Fruit fly (Drosophila melanogaster) whole organism, embryonic: Measurements from ENCODE around the gene CG3071.
A peak's percentile ranks its signal among the peaks of the same experiment; 100 is the strongest.

Source experiments
- Abd-B ChIP-seq: fragments of 200-800 bp; sonication (Bioruptor generic); optimal IDR thresholded peaks from 2 replicates; lab custom pipeline; 2018; ENCODE audit warnings: missing biosample characterization, mild to moderate bottlenecking, missing genetic modification characterization, moderate library complexity
- CG10543 ChIP-seq: fragments of 200-800 bp; sonication (Bioruptor generic); optimal IDR thresholded peaks from 3 replicates; lab custom pipeline; 2017; ENCODE audit warnings: missing biosample characterization, mild to moderate bottlenecking, missing genetic modification characterization, moderate library complexity
- CG12219 ChIP-seq: fragments of 200-800 bp; sonication (Bioruptor generic); optimal IDR thresholded peaks from 3 replicates; lab custom pipeline; 2018; ENCODE audit warnings: missing biosample characterization, mild to moderate bottlenecking, missing genetic modification characterization
- CG12659 ChIP-seq: fragments of 200-800 bp; sonication (Bioruptor generic); optimal IDR thresholded peaks from 3 replicates; lab custom pipeline; 2017; ENCODE audit warnings: mild to moderate bottlenecking, missing biosample characterization, missing genetic modification reagents, missing genetic modification characterization
- CG13287 ChIP-seq: fragments of 200-800 bp; sonication (Bioruptor generic); IDR thresholded peaks from 2 replicates; pipeline ENCODE4 v1.3.6; 2022; ENCODE audit warnings: missing biosample characterization, missing genetic modification characterization; ENCODE audit not compliant: partially characterized antibody
- CG14667 ChIP-seq: fragments of 200-800 bp; sonication (Bioruptor generic); IDR thresholded peaks from 2 replicates; pipeline ENCODE4 v1.3.6; 2022; ENCODE audit warnings: missing biosample characterization, missing genetic modification characterization
- CG14965 ChIP-seq: fragments of 200-800 bp; sonication (Bioruptor generic); optimal IDR thresholded peaks from 2 replicates; lab custom pipeline; 2016; ENCODE audit warnings: missing biosample characterization, missing genetic modification characterization, borderline replicate concordance
- CG15696 ChIP-seq: fragments of 200-800 bp; sonication (Bioruptor generic); optimal IDR thresholded peaks from 2 replicates; lab custom pipeline; 2019; ENCODE audit warnings: missing biosample characterization, mild to moderate bottlenecking, missing genetic modification characterization, moderate library complexity
- CG16779 ChIP-seq: fragments of 200-800 bp; sonication (Bioruptor generic); IDR thresholded peaks from 2 replicates; pipeline ENCODE4 v1.3.6; 2022; ENCODE audit warnings: missing biosample characterization, missing genetic modification characterization
- CG17829 ChIP-seq: fragments of 200-800 bp; optimal IDR thresholded peaks from 2 replicates; lab custom pipeline; 2019; ENCODE audit warnings: missing biosample characterization, mild to moderate bottlenecking, missing genetic modification characterization, moderate library complexity
- CG18011 ChIP-seq: fragments of 200-800 bp; sonication (Bioruptor generic); optimal IDR thresholded peaks from 2 replicates; lab custom pipeline; 2017; ENCODE audit warnings: missing biosample characterization, missing genetic modification characterization, mild to moderate bottlenecking, moderate library complexity, missing genotype
- CG32767 ChIP-seq: fragments of 200-800 bp; sonication (Bioruptor generic); IDR thresholded peaks from 2 replicates; pipeline ENCODE4 v1.3.6; 2022; ENCODE audit warnings: missing biosample characterization, missing genetic modification characterization
- CG3995 ChIP-seq: fragments of 200-800 bp; sonication (Bioruptor generic); optimal IDR thresholded peaks from 3 replicates; lab custom pipeline; 2016; ENCODE audit warnings: missing biosample characterization, missing genetic modification characterization
- CG6689 ChIP-seq: fragments of 200-800 bp; sonication (Bioruptor generic); IDR thresholded peaks from 2 replicates; pipeline ENCODE4 v1.3.6; 2022; ENCODE audit warnings: missing biosample characterization, missing genetic modification characterization
- CG6854 ChIP-seq: fragments of 200-800 bp; sonication (Bioruptor generic); optimal IDR thresholded peaks from 3 replicates; lab custom pipeline; 2017; ENCODE audit warnings: missing biosample characterization, mild to moderate bottlenecking, missing genetic modification characterization
- CG9437 ChIP-seq: fragments of 200-800 bp; sonication (Bioruptor generic); optimal IDR thresholded peaks from 2 replicates; lab custom pipeline; 2018; ENCODE audit warnings: missing biosample characterization, mild to moderate bottlenecking, missing genetic modification characterization
- CG9797 ChIP-seq: fragments of 200-800 bp; sonication (Bioruptor generic); optimal IDR thresholded peaks from 3 replicates; lab custom pipeline; 2018; ENCODE audit warnings: missing biosample characterization, mild to moderate bottlenecking, missing genetic modification characterization
- CG9932 ChIP-seq: fragments of 200-800 bp; sonication (Bioruptor generic); IDR thresholded peaks from 2 replicates; pipeline ENCODE4 v1.3.6; 2022; ENCODE audit warnings: missing biosample characterization, missing genetic modification characterization
- CHES-1-like ChIP-seq: fragments of 200-800 bp; sonication (Bioruptor generic); optimal IDR thresholded peaks from 2 replicates; lab custom pipeline; 2016; ENCODE audit warnings: missing biosample characterization, missing genetic modification characterization
- Deaf1 ChIP-seq: fragments of 200-800 bp; optimal IDR thresholded peaks from 3 replicates; lab custom pipeline; 2019; ENCODE audit warnings: missing biosample characterization, mild to moderate bottlenecking, missing genetic modification characterization, moderate library complexity
- Dek ChIP-seq: fragments of 200-800 bp; sonication (Bioruptor generic); optimal IDR thresholded peaks from 3 replicates; lab custom pipeline; 2019; ENCODE audit warnings: missing biosample characterization, mild to moderate bottlenecking, missing genetic modification characterization, moderate library complexity
- Eip74EF ChIP-seq, 2 experiments: fragments of 200-800 bp in 1 of 2; fragments of >200 bp in 1 of 2; sonication (Bioruptor generic) in 1 of 2; optimal IDR thresholded peaks; 2 replicates each; lab custom pipeline; 2017 to 2019; ENCODE audit warnings: missing biosample characterization in 2 of 2, missing genetic modification characterization in 2 of 2, mild to moderate bottlenecking in 1 of 2, moderate library complexity in 1 of 2
- Fer2 ChIP-seq: fragments of 200-800 bp; sonication (Bioruptor generic); optimal IDR thresholded peaks from 2 replicates; lab custom pipeline; 2018; ENCODE audit warnings: missing biosample characterization, mild to moderate bottlenecking, missing genetic modification characterization, moderate library complexity
- H15 ChIP-seq: fragments of 200-800 bp; sonication (Bioruptor generic); IDR thresholded peaks from 3 replicates; pipeline ENCODE4 v1.3.6; 2022; ENCODE audit warnings: missing biosample characterization, missing genetic modification characterization
- HLH4C ChIP-seq: fragments of 200-800 bp; sonication (Bioruptor generic); IDR thresholded peaks from 3 replicates; pipeline ENCODE4 v1.3.6; 2022; ENCODE audit warnings: missing biosample characterization, missing genetic modification characterization; ENCODE audit not compliant: partially characterized antibody
- Hr3 ChIP-seq: fragments of 200-800 bp; sonication (Bioruptor generic); optimal IDR thresholded peaks from 3 replicates; lab custom pipeline; 2016; ENCODE audit warnings: missing biosample characterization, missing genetic modification characterization
- MBD-R2 ChIP-seq: fragments of 200-800 bp; sonication (Bioruptor generic); IDR thresholded peaks from 2 replicates; pipeline ENCODE4 v1.3.6; 2022; ENCODE audit warnings: missing biosample characterization, missing genetic modification characterization
- Opbp ChIP-seq: fragments of 200-800 bp; sonication (Bioruptor generic); IDR thresholded peaks from 3 replicates; pipeline ENCODE4 v1.3.6; 2022; ENCODE audit warnings: missing biosample characterization, missing genetic modification characterization; ENCODE audit not compliant: partially characterized antibody
- Tbp ChIP-seq: fragments of >200 bp; optimal IDR thresholded peaks from 2 replicates; lab custom pipeline; 2018; ENCODE audit warnings: missing biosample characterization, missing genetic modification characterization
- al ChIP-seq: fragments of 200-800 bp; sonication (Bioruptor generic); IDR thresholded peaks from 2 replicates; pipeline ENCODE4 v1.3.6; 2022; ENCODE audit warnings: missing biosample characterization, missing genetic modification characterization
- bigmax ChIP-seq: fragments of 200-800 bp; sonication (Bioruptor generic); optimal IDR thresholded peaks from 2 replicates; lab custom pipeline; 2018; ENCODE audit warnings: missing biosample characterization, mild to moderate bottlenecking, missing genetic modification characterization
- btn ChIP-seq: fragments of 200-800 bp; sonication (Bioruptor generic); optimal IDR thresholded peaks from 2 replicates; lab custom pipeline; 2016; ENCODE audit warnings: missing biosample characterization, missing genetic modification characterization
- chm ChIP-seq: fragments of 200-800 bp; sonication (Bioruptor generic); IDR thresholded peaks from 2 replicates; pipeline ENCODE4 v1.3.6; 2022; ENCODE audit warnings: missing biosample characterization, missing genetic modification characterization
- ci ChIP-seq: fragments of 200-800 bp; sonication (Bioruptor generic); IDR thresholded peaks from 3 replicates; pipeline ENCODE4 v1.3.6; 2022; ENCODE audit warnings: missing biosample characterization, missing genetic modification characterization
- crp ChIP-seq, 2 experiments: fragments of 200-800 bp; sonication (Bioruptor generic); optimal IDR thresholded peaks; 2 replicates in 1 of 2; 3 replicates in 1 of 2; lab custom pipeline; 2017; ENCODE audit warnings: missing biosample characterization in 2 of 2, missing genetic modification characterization in 2 of 2, mild to moderate bottlenecking in 1 of 2, moderate library complexity in 1 of 2
- cwo ChIP-seq: fragments of 200-800 bp; sonication (Bioruptor generic); optimal IDR thresholded peaks from 3 replicates; lab custom pipeline; 2017; ENCODE audit warnings: missing biosample characterization, missing genetic modification characterization, mild to moderate bottlenecking, moderate library complexity, missing genetic modification reagents
- dpn ChIP-seq, 2 experiments: fragments of 200-800 bp; sonication (Bioruptor generic); optimal IDR thresholded peaks; 3 replicates each; lab custom pipeline; 2016; ENCODE audit warnings: missing biosample characterization in 2 of 2, missing genetic modification characterization in 2 of 2
- fd96Cb ChIP-seq: fragments of 200-800 bp; sonication (Bioruptor generic); optimal IDR thresholded peaks from 2 replicates; lab custom pipeline; 2018; ENCODE audit warnings: missing biosample characterization, mild to moderate bottlenecking, missing genetic modification characterization, moderate library complexity
- fu2 ChIP-seq: fragments of 200-800 bp; sonication (Bioruptor generic); optimal IDR thresholded peaks from 2 replicates; lab custom pipeline; 2016; ENCODE audit warnings: missing biosample characterization, missing genetic modification characterization
- jing ChIP-seq: fragments of 200-800 bp; sonication (Bioruptor generic); optimal IDR thresholded peaks from 2 replicates; lab custom pipeline; 2018; ENCODE audit warnings: missing biosample characterization, mild to moderate bottlenecking, missing genetic modification characterization
- lab ChIP-seq: fragments of 200-800 bp; sonication (Bioruptor generic); optimal IDR thresholded peaks from 3 replicates; lab custom pipeline; 2017; ENCODE audit warnings: missing biosample characterization, missing genetic modification characterization, mild to moderate bottlenecking, moderate library complexity, missing genetic modification reagents
- lilli ChIP-seq: fragments of 200-800 bp; sonication (Bioruptor generic); optimal IDR thresholded peaks from 3 replicates; lab custom pipeline; 2016; ENCODE audit warnings: missing biosample characterization, missing genetic modification characterization
- pfk ChIP-seq: fragments of 200-800 bp; sonication (Bioruptor generic); optimal IDR thresholded peaks from 2 replicates; lab custom pipeline; 2018; ENCODE audit warnings: missing biosample characterization, mild to moderate bottlenecking, missing genetic modification characterization, moderate library complexity
- sug ChIP-seq: fragments of 200-800 bp; optimal IDR thresholded peaks from 2 replicates; lab custom pipeline; 2019; ENCODE audit warnings: missing biosample characterization, mild to moderate bottlenecking, missing genetic modification characterization, moderate library complexity
- tin ChIP-seq: fragments of 200-800 bp; sonication (Bioruptor generic); optimal IDR thresholded peaks from 3 replicates; lab custom pipeline; 2016; ENCODE audit warnings: missing biosample characterization, missing genetic modification characterization
- unc-4 ChIP-seq: fragments of 200-800 bp; sonication (Bioruptor generic); IDR thresholded peaks from 2 replicates; pipeline ENCODE4 v1.3.6; 2022; ENCODE audit warnings: missing biosample characterization, missing genetic modification characterization; ENCODE audit not compliant: partially characterized antibody
- usp ChIP-seq: fragments of >200 bp; optimal IDR thresholded peaks from 2 replicates; lab custom pipeline; 2017; ENCODE audit warnings: missing biosample characterization, missing genetic modification characterization

Gene CG3071

dm6 chrX:2296230-2297044 lies 33.8 kb downstream of the CG3071 start (continued):
- TF ChIP-seq CG12659 (GFP tag; lab: Kevin White, UChicago), result peak; percentile 96
- TF ChIP-seq pfk (GFP tag; lab: Kevin White, UChicago), result no peak
- peak; percentile 65 for TF ChIP-seq CG3995
- TF ChIP-seq sug (tag; lab: Kevin White, UChicago), result peak; percentile 86
- peak; percentile 87 for TF ChIP-seq Dek
- TF ChIP-seq chm, result 0 out of 2 replicates have a peak, but pooled peaks have one; percentile 9
- TF ChIP-seq btn, result peak; percentile 88
- TF ChIP-seq jing (GFP tag; lab: Kevin White, UChicago), result peak; percentile 87
- peak; percentile 69 for TF ChIP-seq al (GFP tag; lab: Robert Waterston, UW)
- TF ChIP-seq CG6854, result peak; percentile 91
- peak; percentile 45 for TF ChIP-seq CG9797 (GFP tag; lab: Kevin White, UChicago)
- peak; percentile 71 for TF ChIP-seq CG14667
- TF ChIP-seq Tbp (GFP tag; lab: Kevin White, UChicago), result no peak
- peak; percentile 94 for TF ChIP-seq Abd-B (GFP tag; lab: Kevin White, UChicago)
- TF ChIP-seq fd96Cb, result peak; percentile 94
- TF ChIP-seq Deaf1 (tag; lab: Kevin White, UChicago), result peak; percentile 72
- TF ChIP-seq cwo (GFP tag; lab: Kevin White, UChicago), result peak; percentile 90
- TF ChIP-seq crp (GFP tag; optimal IDR thresholded peaks at IDR 0.05; lab: Kevin White, UChicago), result peak in 1 of 2 experiments; percentile 60
- TF ChIP-seq CG12219, result peak; percentile 95
- TF ChIP-seq Fer2, result peak; percentile 43
- TF ChIP-seq CG15696 (tag; lab: Kevin White, UChicago), result peak; percentile 89
- peak; percentile 89 for TF ChIP-seq tin (GFP tag; lab: Kevin White, UChicago)
- TF ChIP-seq Eip74EF (GFP tag; optimal IDR thresholded peaks at IDR 0.05; lab: Kevin White, UChicago), result peak in 1 of 2 experiments; percentile 94
- no peak for TF ChIP-seq HLH4C (GFP tag; lab: Robert Waterston, UW)
- no peak for TF ChIP-seq usp (GFP tag; lab: Kevin White, UChicago)
- no peak for TF ChIP-seq CG13287 (GFP tag; lab: Robert Waterston, UW)
- TF ChIP-seq lilli (GFP tag; lab: Kevin White, UChicago), result peak; percentile 93
- TF ChIP-seq CG14965, result peak; percentile 72
- no peak for TF ChIP-seq CG16779 (GFP tag; lab: Robert Waterston, UW)
- no peak for TF ChIP-seq Opbp (GFP tag; lab: Robert Waterston, UW)
- TF ChIP-seq CG18011 (GFP tag; lab: Kevin White, UChicago), result peak; percentile 79
- TF ChIP-seq CG9932 (GFP tag; lab: Robert Waterston, UW), result peak; percentile 73
- peak; percentile 84 for TF ChIP-seq CG9437 (GFP tag; lab: Kevin White, UChicago)
- TF ChIP-seq CG17829 (tag; lab: Kevin White, UChicago), result peak; percentile 91
- TF ChIP-seq Hr3 (GFP tag; lab: Kevin White, UChicago), result peak; percentile 91
- peak; percentile 71 for TF ChIP-seq CG32767 (GFP tag; lab: Robert Waterston, UW)
- TF ChIP-seq bigmax (GFP tag; lab: Kevin White, UChicago), result no peak
- TF ChIP-seq fu2 (GFP tag; lab: Kevin White, UChicago), result peak; percentile 93
- TF ChIP-seq H15 (GFP tag; lab: Robert Waterston, UW), result peak; percentile 69; the same call in 2 of the 3 replicates
- TF ChIP-seq ci (GFP tag; lab: Robert Waterston, UW), result no peak; the same call in 1 of the 3 replicates
- TF ChIP-seq CG10543, result peak; percentile 92
- peak; percentile 95 for TF ChIP-seq dpn (GFP tag; optimal IDR thresholded peaks at IDR 0.05; lab: Kevin White, UChicago)
- TF ChIP-seq lab, result peak; percentile 93
- peak; percentile 88 for TF ChIP-seq CG6689 (GFP tag; lab: Robert Waterston, UW)
- TF ChIP-seq unc-4 (GFP tag; lab: Robert Waterston, UW), result no peak
- peak; percentile 95 for TF ChIP-seq CHES-1-like
- 0 out of 2 replicates have a peak, but pooled peaks have one; percentile 43 for TF ChIP-seq MBD-R2 (GFP tag; lab: Robert Waterston, UW)
